Fruit fly (Drosophila melanogaster) whole organism, embryonic: ENCODE measurements around the gene CAH3.
A peak's percentile ranks its signal among the peaks of the same experiment; 100 is the strongest.

Source experiments
- Abd-B ChIP-seq: fragments of 200-800 bp; sonication (Bioruptor generic); optimal IDR thresholded peaks from 2 replicates; lab custom pipeline; 2018; ENCODE audit warnings: missing biosample characterization, mild to moderate bottlenecking, missing genetic modification characterization, moderate library complexity
- Adf1 ChIP-seq: fragments of 200-800 bp; sonication (Bioruptor generic); IDR thresholded peaks from 2 replicates; pipeline ENCODE4 v1.3.6; 2022; ENCODE audit warnings: missing biosample characterization, missing genetic modification characterization
- Atf-2 ChIP-seq: fragments of 200-800 bp; sonication (Bioruptor generic); optimal IDR thresholded peaks from 2 replicates; lab custom pipeline; 2016; ENCODE audit warnings: missing biosample characterization, missing genetic modification characterization
- Awh ChIP-seq: fragments of 200-800 bp; sonication (Bioruptor generic); IDR thresholded peaks from 2 replicates; pipeline ENCODE4, ENCODE4 v1.3.6; 2022; ENCODE audit warnings: missing biosample characterization, missing genetic modification characterization
- BEAF-32 ChIP-seq: fragments of 200-800 bp; sonication (Bioruptor generic); optimal IDR thresholded peaks from 3 replicates; lab custom pipeline; 2017; ENCODE audit warnings: missing biosample characterization, missing genetic modification characterization, mild to moderate bottlenecking, moderate library complexity, missing genetic modification reagents
- Bdp1 ChIP-seq: fragments of 200-800 bp; sonication (Bioruptor generic); optimal IDR thresholded peaks from 3 replicates; lab custom pipeline; 2016; ENCODE audit warnings: missing biosample characterization, missing genetic modification characterization
- CG12155 ChIP-seq: fragments of 200-800 bp; sonication (Bioruptor generic); optimal IDR thresholded peaks from 3 replicates; lab custom pipeline; 2016; ENCODE audit warnings: missing biosample characterization, missing genetic modification characterization
- CG14710 ChIP-seq: fragments of 200-800 bp; sonication (Bioruptor generic); optimal IDR thresholded peaks from 3 replicates; lab custom pipeline; 2019; ENCODE audit warnings: missing biosample characterization, mild to moderate bottlenecking, missing genetic modification characterization, moderate library complexity
- CG17385 ChIP-seq: fragments of 200-800 bp; sonication (Bioruptor generic); optimal IDR thresholded peaks from 3 replicates; lab custom pipeline; 2018; ENCODE audit warnings: missing biosample characterization, mild to moderate bottlenecking, missing genetic modification characterization
- CG31365 ChIP-seq: fragments of 200-800 bp; sonication (Bioruptor generic); optimal IDR thresholded peaks from 2 replicates; lab custom pipeline; 2018; ENCODE audit warnings: missing biosample characterization, mild to moderate bottlenecking, missing genetic modification characterization
- CG32532 ChIP-seq: fragments of 200-800 bp; sonication (Bioruptor generic); IDR thresholded peaks from 2 replicates; pipeline ENCODE4 v1.3.6; 2022; ENCODE audit warnings: missing biosample characterization, missing genetic modification characterization
- CG4328 ChIP-seq: fragments of 200-800 bp; sonication (Bioruptor generic); optimal IDR thresholded peaks from 3 replicates; lab custom pipeline; 2017; ENCODE audit warnings: missing biosample characterization, missing genetic modification reagents, missing genetic modification characterization
- CG4424 ChIP-seq: fragments of 200-800 bp; sonication (Bioruptor generic); optimal IDR thresholded peaks from 3 replicates; lab custom pipeline; 2016; ENCODE audit warnings: missing biosample characterization, missing genetic modification characterization
- CG4707 ChIP-seq: fragments of 200-800 bp; sonication (Bioruptor generic); optimal IDR thresholded peaks from 2 replicates; lab custom pipeline; 2018; ENCODE audit warnings: missing biosample characterization, mild to moderate bottlenecking, missing genetic modification characterization, moderate library complexity
- CG7745 ChIP-seq: fragments of 200-800 bp; sonication (Bioruptor generic); optimal IDR thresholded peaks from 2 replicates; lab custom pipeline; 2018; ENCODE audit warnings: missing biosample characterization, mild to moderate bottlenecking, missing genetic modification characterization, moderate library complexity
- CG7963 ChIP-seq: fragments of 200-800 bp; sonication (Bioruptor generic); IDR thresholded peaks from 3 replicates; pipeline ENCODE4 v1.3.6; 2022; ENCODE audit warnings: missing biosample characterization, missing genetic modification characterization; ENCODE audit not compliant: partially characterized antibody
- CG8388 ChIP-seq: fragments of 200-800 bp; sonication (Bioruptor generic); optimal IDR thresholded peaks from 2 replicates; lab custom pipeline; 2019; ENCODE audit warnings: missing biosample characterization, mild to moderate bottlenecking, missing genetic modification characterization, moderate library complexity
- CG9215 ChIP-seq: fragments of 200-800 bp; sonication (Bioruptor generic); IDR thresholded peaks from 2 replicates; pipeline ENCODE4 v1.3.6; 2022; ENCODE audit warnings: missing biosample characterization, missing genetic modification characterization
- CG9876 ChIP-seq: fragments of 200-800 bp; sonication (Bioruptor generic); optimal IDR thresholded peaks from 2 replicates; lab custom pipeline; 2016; ENCODE audit warnings: missing biosample characterization, missing genetic modification characterization
- Doc3 ChIP-seq: fragments of 200-800 bp; sonication (Bioruptor generic); IDR thresholded peaks from 3 replicates; pipeline ENCODE4 v1.3.6; 2022; ENCODE audit warnings: missing biosample characterization, missing genetic modification characterization; ENCODE audit not compliant: partially characterized antibody
- Gug ChIP-seq: fragments of 200-800 bp; sonication (Bioruptor generic); IDR thresholded peaks from 4 replicates; pipeline ENCODE4 v1.3.6; 2022; ENCODE audit warnings: missing biosample characterization, missing genetic modification characterization
- HLH54F ChIP-seq: fragments of 200-800 bp; sonication (Bioruptor generic); optimal IDR thresholded peaks from 3 replicates; lab custom pipeline; 2016; ENCODE audit warnings: missing biosample characterization, missing genetic modification characterization
- Lhr ChIP-seq: fragments of 200-800 bp; sonication (Bioruptor generic); optimal IDR thresholded peaks from 3 replicates; lab custom pipeline; 2017; ENCODE audit warnings: mild to moderate bottlenecking, missing biosample characterization, missing genetic modification reagents, missing genetic modification characterization
- Optix ChIP-seq: fragments of 200-800 bp; sonication (Bioruptor generic); IDR thresholded peaks from 3 replicates; pipeline ENCODE4 v1.3.6; 2022; ENCODE audit warnings: missing biosample characterization, missing genetic modification characterization
- PHDP ChIP-seq: fragments of 200-800 bp; sonication (Bioruptor generic); optimal IDR thresholded peaks from 3 replicates; lab custom pipeline; 2018; ENCODE audit warnings: missing biosample characterization, mild to moderate bottlenecking, missing genetic modification characterization, moderate library complexity
- Sry-β ChIP-seq: fragments of 200-800 bp; sonication (Bioruptor generic); optimal IDR thresholded peaks from 2 replicates; lab custom pipeline; 2018; ENCODE audit warnings: missing biosample characterization, mild to moderate bottlenecking, missing genetic modification characterization, moderate library complexity
- abd-A ChIP-seq: fragments of 200-800 bp; sonication (Bioruptor generic); optimal IDR thresholded peaks from 3 replicates; lab custom pipeline; 2019; ENCODE audit warnings: missing biosample characterization, mild to moderate bottlenecking, missing genetic modification characterization, moderate library complexity
- amos ChIP-seq: fragments of 200-800 bp; sonication (Bioruptor generic); IDR thresholded peaks from 2 replicates; pipeline ENCODE4 v1.3.6; 2022; ENCODE audit warnings: missing biosample characterization, missing genetic modification characterization; ENCODE audit not compliant: partially characterized antibody
- bbx ChIP-seq: fragments of 200-800 bp; sonication (Bioruptor generic); IDR thresholded peaks from 2 replicates; pipeline ENCODE4 v1.3.6; 2022; ENCODE audit warnings: missing biosample characterization, missing genetic modification characterization; ENCODE audit not compliant: partially characterized antibody
- br ChIP-seq: fragments of >200 bp; optimal IDR thresholded peaks from 2 replicates; lab custom pipeline; 2017
- cg ChIP-seq: fragments of 200-800 bp; sonication (Bioruptor generic); optimal IDR thresholded peaks from 3 replicates; lab custom pipeline; 2019; ENCODE audit warnings: missing biosample characterization, mild to moderate bottlenecking, missing genetic modification characterization, moderate library complexity
- crp ChIP-seq, 2 experiments: fragments of 200-800 bp; sonication (Bioruptor generic); optimal IDR thresholded peaks; 2 replicates in 1 of 2; 3 replicates in 1 of 2; lab custom pipeline; 2017; ENCODE audit warnings: missing biosample characterization in 2 of 2, missing genetic modification characterization in 2 of 2, mild to moderate bottlenecking in 1 of 2, moderate library complexity in 1 of 2
- da ChIP-seq: fragments of 200-800 bp; sonication (Bioruptor generic); optimal IDR thresholded peaks from 2 replicates; lab custom pipeline; 2016; ENCODE audit warnings: missing biosample characterization, missing genetic modification characterization
- dm ChIP-seq: fragments of 200-800 bp; sonication (Bioruptor generic); optimal IDR thresholded peaks from 3 replicates; lab custom pipeline; 2016; ENCODE audit warnings: missing biosample characterization, missing genetic modification characterization
- dpn ChIP-seq, 2 experiments: fragments of 200-800 bp; sonication (Bioruptor generic); optimal IDR thresholded peaks; 3 replicates each; lab custom pipeline; 2016; ENCODE audit warnings: missing biosample characterization in 2 of 2, missing genetic modification characterization in 2 of 2
- dysf ChIP-seq: fragments of 200-800 bp; sonication (Bioruptor generic); IDR thresholded peaks from 3 replicates; pipeline ENCODE4 v1.3.6; 2022; ENCODE audit warnings: missing biosample characterization, missing genetic modification characterization
- en ChIP-seq: fragments of 200-800 bp; sonication (Bioruptor generic); optimal IDR thresholded peaks from 2 replicates; lab custom pipeline; 2016; ENCODE audit warnings: missing biosample characterization, missing genetic modification characterization
- fu2 ChIP-seq: fragments of 200-800 bp; sonication (Bioruptor generic); optimal IDR thresholded peaks from 2 replicates; lab custom pipeline; 2016; ENCODE audit warnings: missing biosample characterization, missing genetic modification characterization
- grn ChIP-seq: fragments of 200-800 bp; sonication (Bioruptor generic); optimal IDR thresholded peaks from 3 replicates; lab custom pipeline; 2017; ENCODE audit warnings: missing biosample characterization, missing genetic modification characterization
- hbn ChIP-seq: fragments of 200-800 bp; sonication (Bioruptor generic); IDR thresholded peaks from 2 replicates; pipeline ENCODE4 v1.3.6; 2022; ENCODE audit warnings: missing biosample characterization, missing genetic modification characterization; ENCODE audit not compliant: partially characterized antibody
- kay ChIP-seq: fragments of 200-800 bp; sonication (Bioruptor generic); optimal IDR thresholded peaks from 2 replicates; lab custom pipeline; 2016; ENCODE audit warnings: missing biosample characterization, missing genetic modification characterization
- org-1 ChIP-seq: fragments of 200-800 bp; sonication (Bioruptor generic); optimal IDR thresholded peaks from 2 replicates; lab custom pipeline; 2017; ENCODE audit warnings: missing biosample characterization, missing genetic modification characterization
- pb ChIP-seq: fragments of 200-800 bp; sonication (Bioruptor generic); optimal IDR thresholded peaks from 3 replicates; lab custom pipeline; 2016; ENCODE audit warnings: missing biosample characterization, missing genetic modification characterization
- pnt ChIP-seq: fragments of 200-800 bp; sonication (Bioruptor generic); optimal IDR thresholded peaks from 3 replicates; lab custom pipeline; 2016; ENCODE audit warnings: missing biosample characterization, missing genetic modification characterization
- repo ChIP-seq: fragments of 200-800 bp; sonication (Bioruptor generic); optimal IDR thresholded peaks from 2 replicates; lab custom pipeline; 2016; ENCODE audit warnings: missing biosample characterization, missing genetic modification characterization
- scrt ChIP-seq: fragments of 200-800 bp; sonication (Bioruptor generic); optimal IDR thresholded peaks from 2 replicates; lab custom pipeline; 2018; ENCODE audit warnings: missing biosample characterization, mild to moderate bottlenecking, missing genetic modification characterization, moderate library complexity
- sim ChIP-seq: fragments of 200-800 bp; sonication (Bioruptor generic); IDR thresholded peaks from 2 replicates; pipeline ENCODE4 v1.3.6; 2022; ENCODE audit warnings: missing biosample characterization, missing genetic modification characterization
- tin ChIP-seq: fragments of 200-800 bp; sonication (Bioruptor generic); optimal IDR thresholded peaks from 3 replicates; lab custom pipeline; 2016; ENCODE audit warnings: missing biosample characterization, missing genetic modification characterization
- tna ChIP-seq: fragments of 200-800 bp; sonication (Bioruptor generic); IDR thresholded peaks from 2 replicates; pipeline ENCODE4 v1.3.6; 2022; ENCODE audit warnings: missing biosample characterization, missing genetic modification characterization; ENCODE audit not compliant: partially characterized antibody
- trh ChIP-seq: fragments of 200-800 bp; sonication (Bioruptor generic); optimal IDR thresholded peaks from 2 replicates; lab custom pipeline; 2016; ENCODE audit warnings: missing biosample characterization, missing genetic modification characterization
- twi ChIP-seq: fragments of 200-800 bp; optimal IDR thresholded peaks from 2 replicates; lab custom pipeline; 2019; ENCODE audit warnings: missing biosample characterization, mild to moderate bottlenecking, missing genetic modification characterization, moderate library complexity

Gene CAH3

DNA sequence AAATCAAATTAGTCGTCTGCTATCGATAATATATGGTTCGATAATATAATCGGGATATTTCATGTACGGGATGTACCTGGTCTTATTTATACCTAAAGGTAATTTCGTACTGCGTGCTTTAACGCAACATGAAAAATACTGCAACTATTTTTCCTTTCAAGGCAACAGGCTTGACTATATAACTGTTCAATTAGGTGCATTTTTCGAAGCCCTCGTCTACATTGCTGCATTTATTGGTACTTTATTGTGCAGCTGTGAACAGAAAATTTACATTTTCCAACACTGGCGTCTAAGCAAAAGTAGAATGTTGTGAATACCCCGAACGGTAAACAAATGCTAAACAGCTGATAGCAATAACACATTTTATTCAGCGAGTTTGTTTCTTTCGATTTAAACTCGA is 9.0 kb downstream of the CAH3 start, which contains the start of the genes Ppt1 and Ogg1 (continued):
- TF ChIP-seq Lhr (GFP tag; lab: Kevin White, UChicago) (no peak), bbx (peak; percentile 25; the same call in 1 of the 2 replicates), cg (GFP tag; lab: Kevin White, UChicago) (no peak), CG14710 (tag; lab: Kevin White, UChicago) (peak; percentile 67), en (GFP tag; lab: Kevin White, UChicago) (peak; percentile 53), dm (GFP tag; lab: Kevin White, UChicago) (peak; percentile 58), pnt (GFP tag; lab: Kevin White, UChicago) (peak; percentile 51), scrt (GFP tag; lab: Kevin White, UChicago) (no peak), CG8388 (GFP tag; lab: Kevin White, UChicago) (peak; percentile 1), amos (GFP tag; lab: Robert Waterston, UW) (peak; percentile 44; the same call in 1 of the 2 replicates), grn (GFP tag; lab: Kevin White, UChicago) (no peak), org-1 (GFP tag; lab: Kevin White, UChicago) (no peak), Adf1 (GFP tag; lab: Robert Waterston, UW) (no peak), CG12155 (GFP tag; lab: Kevin White, UChicago) (peak; percentile 61), tin (peak; percentile 56), Abd-B (no peak), abd-A (tag; lab: Kevin White, UChicago) (no peak), BEAF-32 (GFP tag; lab: Kevin White, UChicago) (peak; percentile 64), Gug (GFP tag; lab: Robert Waterston, UW) (peak; percentile 43; the same call in 2 of the 4 replicates), sim (no peak), PHDP (tag; lab: Kevin White, UChicago) (peak; percentile 13), Doc3 (GFP tag; lab: Robert Waterston, UW) (0 out of 3 replicates have a peak, but pooled peaks have one; percentile 29), CG32532 (GFP tag; lab: Robert Waterston, UW) (peak; percentile 56), repo (GFP tag; lab: Kevin White, UChicago) (no peak), Awh (no peak), CG7745 (no peak), dysf (GFP tag; lab: Robert Waterston, UW) (no peak; the same call in 1 of the 3 replicates), kay (GFP tag; lab: Kevin White, UChicago) (no peak), CG4424 (GFP tag; lab: Kevin White, UChicago) (peak; percentile 57), trh (no peak), fu2 (peak; percentile 45), pb (GFP tag; lab: Kevin White, UChicago) (no peak), CG17385 (GFP tag; lab: Kevin White, UChicago) (peak; percentile 35), CG4707 (GFP tag; lab: Kevin White, UChicago) (no peak), CG9215 (no peak), CG7963 (no peak), CG4328 (GFP tag; lab: Kevin White, UChicago) (no peak), tna (no peak), br (no peak), Optix (0 out of 3 replicates have a peak, but pooled peaks have one; percentile 19), HLH54F (GFP tag; lab: Kevin White, UChicago) (peak; percentile 70), dpn (GFP tag; optimal IDR thresholded peaks at IDR 0.05; lab: Kevin White, UChicago) (peak; percentile 68 to 72), Sry-β (no peak), CG31365 (tag; lab: Kevin White, UChicago) (no peak), CG9876 (GFP tag; lab: Kevin White, UChicago) (no peak), Bdp1 (GFP tag; lab: Kevin White, UChicago) (no peak), da (no peak), twi (tag; lab: Kevin White, UChicago) (peak; percentile 30), crp (GFP tag; optimal IDR thresholded peaks at IDR 0.05; lab: Kevin White, UChicago) (peak; percentile 53 to 89), Atf-2 (GFP tag; lab: Kevin White, UChicago) (peak; percentile 53), hbn (GFP tag; lab: Robert Waterston, UW) (peak; percentile 45; the same call in 1 of the 2 replicates)
